Fruit fly (Drosophila melanogaster) whole organism, embryonic: ENCODE results near the gene Art3.

Experiments
- Adf1 ChIP-seq: fragments of 200-800 bp; sonication (Bioruptor generic); IDR thresholded peaks from 2 replicates; pipeline ENCODE4 v1.3.6; 2022; ENCODE audit warnings: missing biosample characterization, missing genetic modification characterization
- Atf-2 ChIP-seq: fragments of 200-800 bp; sonication (Bioruptor generic); optimal IDR thresholded peaks from 2 replicates; lab custom pipeline; 2016; ENCODE audit warnings: missing biosample characterization, missing genetic modification characterization
- Atf3 ChIP-seq: fragments of 200-800 bp; sonication (Bioruptor generic); optimal IDR thresholded peaks from 3 replicates; lab custom pipeline; 2016; ENCODE audit warnings: missing biosample characterization, missing genetic modification characterization
- B-H2 ChIP-seq: fragments of 200-800 bp; sonication (Bioruptor generic); optimal IDR thresholded peaks from 2 replicates; lab custom pipeline; 2018; ENCODE audit warnings: missing biosample characterization, mild to moderate bottlenecking, missing genetic modification characterization
- CG10462 ChIP-seq: fragments of 200-800 bp; sonication (Bioruptor generic); optimal IDR thresholded peaks from 2 replicates; lab custom pipeline; 2016; ENCODE audit warnings: missing biosample characterization, missing genetic modification characterization
- CG12104 ChIP-seq: fragments of 200-800 bp; sonication (Bioruptor generic); optimal IDR thresholded peaks from 3 replicates; lab custom pipeline; 2016; ENCODE audit warnings: missing biosample characterization, missing genetic modification characterization
- CG12744 ChIP-seq: fragments of 200-800 bp; sonication (Bioruptor generic); optimal IDR thresholded peaks from 2 replicates; lab custom pipeline; 2016; ENCODE audit warnings: missing biosample characterization, missing genetic modification characterization
- CG15011 ChIP-seq: fragments of 200-800 bp; sonication (Bioruptor generic); optimal IDR thresholded peaks from 3 replicates; lab custom pipeline; 2018; ENCODE audit warnings: missing biosample characterization, mild to moderate bottlenecking, missing genetic modification characterization
- CG15073 ChIP-seq: fragments of 200-800 bp; sonication (Bioruptor generic); optimal IDR thresholded peaks from 2 replicates; lab custom pipeline; 2016; ENCODE audit warnings: missing biosample characterization, missing genetic modification characterization
- CG15479 ChIP-seq: fragments of 200-800 bp; sonication (Bioruptor generic); optimal IDR thresholded peaks from 3 replicates; lab custom pipeline; 2019; ENCODE audit warnings: missing biosample characterization, mild to moderate bottlenecking, missing genetic modification characterization, moderate library complexity
- CG17612 ChIP-seq: fragments of 200-800 bp; sonication (Bioruptor generic); IDR thresholded peaks from 2 replicates; pipeline ENCODE4 v1.3.6; 2022; ENCODE audit warnings: missing biosample characterization, missing genetic modification characterization
- CG3726 ChIP-seq: fragments of 200-800 bp; sonication (Bioruptor generic); IDR thresholded peaks from 3 replicates; pipeline ENCODE4, ENCODE4 v1.3.6; 2022; ENCODE audit warnings: missing biosample characterization, missing genetic modification characterization
- CG5953 ChIP-seq: fragments of 200-800 bp; sonication (Bioruptor generic); IDR thresholded peaks from 2 replicates; pipeline ENCODE4 v1.3.6; 2022; ENCODE audit warnings: missing biosample characterization, missing genetic modification characterization
- CG6683 ChIP-seq: fragments of 200-800 bp; sonication (Bioruptor generic); optimal IDR thresholded peaks from 2 replicates; lab custom pipeline; 2017; ENCODE audit warnings: missing biosample characterization, mild to moderate bottlenecking, missing genetic modification characterization, missing genetic modification reagents
- CG7271 ChIP-seq: fragments of 200-800 bp; sonication (Bioruptor generic); optimal IDR thresholded peaks from 2 replicates; lab custom pipeline; 2018; ENCODE audit warnings: missing biosample characterization, mild to moderate bottlenecking, missing genetic modification characterization, moderate library complexity
- CG8765 ChIP-seq: fragments of 200-800 bp; sonication (Bioruptor generic); IDR thresholded peaks from 2 replicates; pipeline ENCODE4 v1.3.6; 2022; ENCODE audit warnings: missing biosample characterization, missing genetic modification characterization
- Dp ChIP-seq: fragments of 200-800 bp; sonication (Bioruptor generic); optimal IDR thresholded peaks from 2 replicates; lab custom pipeline; 2018; ENCODE audit warnings: missing biosample characterization, mild to moderate bottlenecking, missing genetic modification characterization, moderate library complexity
- Gug ChIP-seq: fragments of 200-800 bp; sonication (Bioruptor generic); IDR thresholded peaks from 4 replicates; pipeline ENCODE4 v1.3.6; 2022; ENCODE audit warnings: missing biosample characterization, missing genetic modification characterization
- H15 ChIP-seq: fragments of 200-800 bp; sonication (Bioruptor generic); IDR thresholded peaks from 3 replicates; pipeline ENCODE4 v1.3.6; 2022; ENCODE audit warnings: missing biosample characterization, missing genetic modification characterization
- H2.0 ChIP-seq: fragments of 200-800 bp; sonication (Bioruptor generic); IDR thresholded peaks from 2 replicates; pipeline ENCODE4 v1.3.6; 2022; ENCODE audit warnings: missing biosample characterization, missing genetic modification characterization
- Hr3 ChIP-seq: fragments of 200-800 bp; sonication (Bioruptor generic); optimal IDR thresholded peaks from 3 replicates; lab custom pipeline; 2016; ENCODE audit warnings: missing biosample characterization, missing genetic modification characterization
- Hr39 ChIP-seq: fragments of >200 bp; optimal IDR thresholded peaks from 2 replicates; lab custom pipeline; 2017
- NK7.1 ChIP-seq: fragments of 200-800 bp; sonication (Bioruptor generic); optimal IDR thresholded peaks from 3 replicates; lab custom pipeline; 2016; ENCODE audit warnings: missing biosample characterization, missing genetic modification characterization
- Opbp ChIP-seq: fragments of 200-800 bp; sonication (Bioruptor generic); IDR thresholded peaks from 3 replicates; pipeline ENCODE4 v1.3.6; 2022; ENCODE audit warnings: missing biosample characterization, missing genetic modification characterization; ENCODE audit not compliant: partially characterized antibody
- Sox102F ChIP-seq: fragments of 200-800 bp; sonication (Bioruptor generic); optimal IDR thresholded peaks from 2 replicates; lab custom pipeline; 2018; ENCODE audit warnings: missing biosample characterization, mild to moderate bottlenecking, missing genetic modification characterization, moderate library complexity
- Xbp1 ChIP-seq: fragments of 200-800 bp; sonication (Bioruptor generic); optimal IDR thresholded peaks from 3 replicates; lab custom pipeline; 2016; ENCODE audit warnings: missing biosample characterization, mild to moderate bottlenecking, missing genetic modification characterization
- al ChIP-seq: fragments of 200-800 bp; sonication (Bioruptor generic); IDR thresholded peaks from 2 replicates; pipeline ENCODE4 v1.3.6; 2022; ENCODE audit warnings: missing biosample characterization, missing genetic modification characterization
- ara ChIP-seq: fragments of 200-800 bp; sonication (Bioruptor generic); IDR thresholded peaks from 2 replicates; pipeline ENCODE4 v1.3.6; 2022; ENCODE audit warnings: missing biosample characterization, missing genetic modification characterization
- ato ChIP-seq: fragments of 200-800 bp; sonication (Bioruptor generic); IDR thresholded peaks from 2 replicates; pipeline ENCODE4 v1.3.6; 2022; ENCODE audit warnings: missing biosample characterization, missing genetic modification characterization; ENCODE audit not compliant: partially characterized antibody
- eve ChIP-seq, 2 experiments: fragments of >200 bp; optimal IDR thresholded peaks; 2 replicates each; lab custom pipeline; 2017; ENCODE audit warnings: missing biosample characterization in 2 of 2, missing genetic modification characterization in 2 of 2
- ftz-f1 ChIP-seq: fragments of 200-800 bp; sonication (Bioruptor generic); optimal IDR thresholded peaks from 2 replicates; lab custom pipeline; 2016; ENCODE audit warnings: missing biosample characterization, missing genetic modification characterization
- gsb-n ChIP-seq: fragments of 200-800 bp; sonication (Bioruptor generic); optimal IDR thresholded peaks from 3 replicates; lab custom pipeline; 2018; ENCODE audit warnings: missing biosample characterization, mild to moderate bottlenecking, missing genetic modification characterization
- hb ChIP-seq: fragments of 200-800 bp; sonication (Bioruptor generic); IDR thresholded peaks from 3 replicates; pipeline ENCODE4 v1.3.6; 2022; ENCODE audit warnings: missing biosample characterization, missing genetic modification characterization; ENCODE audit not compliant: partially characterized antibody
- kay ChIP-seq: fragments of 200-800 bp; sonication (Bioruptor generic); optimal IDR thresholded peaks from 2 replicates; lab custom pipeline; 2016; ENCODE audit warnings: missing biosample characterization, missing genetic modification characterization
- mirr ChIP-seq: fragments of 200-800 bp; sonication (Bioruptor generic); optimal IDR thresholded peaks from 3 replicates; lab custom pipeline; 2018; ENCODE audit warnings: missing biosample characterization, mild to moderate bottlenecking, missing genetic modification characterization
- nerfin-1 ChIP-seq: fragments of 200-800 bp; sonication (Bioruptor generic); optimal IDR thresholded peaks from 3 replicates; lab custom pipeline; 2019; ENCODE audit warnings: missing biosample characterization, mild to moderate bottlenecking, missing genetic modification characterization, moderate library complexity
- org-1 ChIP-seq: fragments of 200-800 bp; sonication (Bioruptor generic); optimal IDR thresholded peaks from 2 replicates; lab custom pipeline; 2017; ENCODE audit warnings: missing biosample characterization, missing genetic modification characterization
- otp ChIP-seq: fragments of 200-800 bp; sonication (Bioruptor generic); IDR thresholded peaks from 3 replicates; pipeline ENCODE4, ENCODE4 v1.3.6; 2022; ENCODE audit warnings: missing biosample characterization, missing genetic modification characterization
- pb ChIP-seq: fragments of 200-800 bp; sonication (Bioruptor generic); optimal IDR thresholded peaks from 3 replicates; lab custom pipeline; 2016; ENCODE audit warnings: missing biosample characterization, missing genetic modification characterization
- pum ChIP-seq: fragments of 200-800 bp; sonication (Bioruptor generic); optimal IDR thresholded peaks from 2 replicates; lab custom pipeline; 2016; ENCODE audit warnings: missing biosample characterization, missing genetic modification characterization
- sc ChIP-seq, 3 experiments: fragments of >200 bp in 2 of 3; fragments of 200-800 bp in 1 of 3; sonication (Bioruptor generic) in 1 of 3; optimal IDR thresholded peaks; 2 replicates in 2 of 3; 3 replicates in 1 of 3; lab custom pipeline; 2017; ENCODE audit warnings: mild to moderate bottlenecking in 1 of 3, missing biosample characterization in 1 of 3, missing genetic modification characterization in 1 of 3, missing genetic modification reagents in 1 of 3
- slp2 ChIP-seq: fragments of 200-800 bp; sonication (Bioruptor generic); optimal IDR thresholded peaks from 2 replicates; lab custom pipeline; 2016; ENCODE audit warnings: missing biosample characterization, missing genetic modification characterization
- sqz ChIP-seq: fragments of 200-800 bp; sonication (Bioruptor generic); optimal IDR thresholded peaks from 3 replicates; lab custom pipeline; 2018; ENCODE audit warnings: missing biosample characterization, mild to moderate bottlenecking, missing genetic modification characterization
- stc ChIP-seq: fragments of 200-800 bp; sonication (Bioruptor generic); IDR thresholded peaks from 2 replicates; pipeline ENCODE4 v1.3.6; 2022; ENCODE audit warnings: missing biosample characterization, missing genetic modification characterization
- tio ChIP-seq: fragments of 200-800 bp; sonication (Bioruptor generic); optimal IDR thresholded peaks from 2 replicates; lab custom pipeline; 2017; ENCODE audit warnings: missing biosample characterization, missing genetic modification characterization, inconsistent platforms
- trem ChIP-seq: fragments of 200-800 bp; optimal IDR thresholded peaks from 3 replicates; lab custom pipeline; 2019; ENCODE audit warnings: missing biosample characterization, mild to moderate bottlenecking, missing genetic modification characterization, moderate library complexity
- tup ChIP-seq: fragments of 200-800 bp; sonication (Bioruptor generic); optimal IDR thresholded peaks from 2 replicates; lab custom pipeline; 2016; ENCODE audit warnings: missing biosample characterization, mild to moderate bottlenecking, missing genetic modification characterization, moderate library complexity
- vfl ChIP-seq: fragments of 200-800 bp; sonication (Bioruptor generic); optimal IDR thresholded peaks from 2 replicates; lab custom pipeline; 2016; ENCODE audit warnings: missing biosample characterization, missing genetic modification characterization

Gene Art3

dm6 chr3R:15196134-15197034 lies 32.8 kb downstream of the Art3 start, which contains the start of the genes Kpc1 and CG42542 (continued):
- TF ChIP-seq CG5953 (GFP tag; lab: Robert Waterston, UW), result no peak
- peak; percentile 94 for TF ChIP-seq ftz-f1 (GFP tag; lab: Kevin White, UChicago)
- peak; percentile 83 for TF ChIP-seq tio (GFP tag; lab: Kevin White, UChicago)
- TF ChIP-seq vfl, result peak; percentile 63
- TF ChIP-seq kay (GFP tag; lab: Kevin White, UChicago), result peak; percentile 56
- TF ChIP-seq Xbp1 (GFP tag; lab: Kevin White, UChicago), result peak; percentile 79
- peak; percentile 27; the same call in 1 of the 2 replicates for TF ChIP-seq al (GFP tag; lab: Robert Waterston, UW)
- TF ChIP-seq eve (GFP tag; optimal IDR thresholded peaks at IDR 0.05; lab: Kevin White, UChicago), result no peak
- TF ChIP-seq Hr3, result peak; percentile 74
- peak; percentile 48 for TF ChIP-seq NK7.1 (GFP tag; lab: Kevin White, UChicago)
- TF ChIP-seq Adf1 (GFP tag; lab: Robert Waterston, UW), result peak; percentile 50; the same call in 1 of the 2 replicates
- TF ChIP-seq CG7271 (tag; lab: Kevin White, UChicago), result no peak
- TF ChIP-seq mirr, result peak; percentile 29
- TF ChIP-seq sc (optimal IDR thresholded peaks at IDR 0.05; lab: Kevin White, UChicago), result no peak
- peak; percentile 53 for TF ChIP-seq sc (GFP tag; optimal IDR thresholded peaks at IDR 0.05; lab: Kevin White, UChicago)
- peak; percentile 86 for TF ChIP-seq CG10462 (GFP tag; lab: Kevin White, UChicago)
- TF ChIP-seq Atf-2 (GFP tag; lab: Kevin White, UChicago), result peak; percentile 72
- TF ChIP-seq CG12104 (GFP tag; lab: Kevin White, UChicago), result peak; percentile 58
- TF ChIP-seq Opbp (GFP tag; lab: Robert Waterston, UW), result peak; percentile 82
- peak; percentile 67; the same call in 1 of the 3 replicates for TF ChIP-seq otp (GFP tag; lab: Robert Waterston, UW)
- TF ChIP-seq CG8765, result no peak; the same call in 1 of the 2 replicates
- peak; percentile 58; the same call in 1 of the 2 replicates for TF ChIP-seq ara (GFP tag; lab: Robert Waterston, UW)
- peak; percentile 62; the same call in 3 of the 4 replicates for TF ChIP-seq Gug (GFP tag; lab: Robert Waterston, UW)
- TF ChIP-seq H2.0 (GFP tag; lab: Robert Waterston, UW), result peak; percentile 35; the same call in 1 of the 2 replicates
- TF ChIP-seq sqz, result no peak
- TF ChIP-seq tup (GFP tag; lab: Kevin White, UChicago), result no peak
- TF ChIP-seq ato (GFP tag; lab: Robert Waterston, UW), result peak; percentile 84
- peak; percentile 51 for TF ChIP-seq trem (tag; lab: Kevin White, UChicago)
- peak; percentile 82; the same call in 2 of the 3 replicates for TF ChIP-seq hb (GFP tag; lab: Robert Waterston, UW)
- peak; percentile 9 for TF ChIP-seq org-1 (GFP tag; lab: Kevin White, UChicago)
- TF ChIP-seq Hr39 (lab: Kevin White, UChicago), result no peak
- TF ChIP-seq nerfin-1 (tag; lab: Kevin White, UChicago), result peak; percentile 40
- peak; percentile 79 for TF ChIP-seq B-H2 (GFP tag; lab: Kevin White, UChicago)
- TF ChIP-seq pum, result peak; percentile 50
- TF ChIP-seq CG12744 (GFP tag; lab: Kevin White, UChicago), result peak; percentile 66
- TF ChIP-seq Atf3, result peak; percentile 38
- TF ChIP-seq CG6683 (GFP tag; lab: Kevin White, UChicago), result peak; percentile 40
- TF ChIP-seq Dp (GFP tag; lab: Kevin White, UChicago), result peak; percentile 83
- no peak for TF ChIP-seq CG3726 (GFP tag; lab: Robert Waterston, UW)
- peak; percentile 20 for TF ChIP-seq CG15011
- TF ChIP-seq CG15073 (GFP tag; lab: Kevin White, UChicago), result no peak
- peak; percentile 64 for TF ChIP-seq pb (GFP tag; lab: Kevin White, UChicago)
- TF ChIP-seq CG17612 (GFP tag; lab: Robert Waterston, UW), result no peak
- no peak for TF ChIP-seq stc (GFP tag; lab: Robert Waterston, UW)
- TF ChIP-seq CG15479 (GFP tag; lab: Kevin White, UChicago), result no peak
- peak; percentile 62 for TF ChIP-seq Sox102F (GFP tag; lab: Kevin White, UChicago)
- peak; percentile 4 for TF ChIP-seq gsb-n (tag; lab: Kevin White, UChicago)
- TF ChIP-seq H15 (GFP tag; lab: Robert Waterston, UW), result 0 out of 3 replicates have a peak, but pooled peaks have one; percentile 42
- TF ChIP-seq slp2 (GFP tag; lab: Kevin White, UChicago), result peak; percentile 67
